Worm (Caenorhabditis elegans) whole organism, L4 larva: ENCODE measurements around the gene Y69E1A.4.

Source experiments
- F37D6.2 ChIP-seq: sonication (generic microtip); optimal IDR thresholded peaks from 2 replicates; lab custom pipeline; 2016; ENCODE audit warnings: mild to moderate bottlenecking, missing genetic modification characterization, missing compliant biosample characterization
- R02D3.7 ChIP-seq: fragments of 150-350 bp; sonication (generic microtip); optimal IDR thresholded peaks from 3 replicates; lab custom pipeline; 2014; ENCODE audit warnings: missing biosample characterization, missing genetic modification characterization
- T20F7.1 ChIP-seq: fragments of 200-800 bp; sonication (Bioruptor generic); optimal IDR thresholded peaks from 2 replicates; lab custom pipeline; 2018; ENCODE audit warnings: mild to moderate bottlenecking, missing genetic modification characterization, missing compliant biosample characterization
- T26A8.4 ChIP-seq: fragments of 200-800 bp; sonication (Bioruptor generic); IDR thresholded peaks from 2 replicates; pipeline ENCODE4 v1.3.6; 2022; ENCODE audit warnings: missing genetic modification characterization, missing compliant biosample characterization
- ZK337.2 ChIP-seq: fragments of 200-800 bp; sonication (Bioruptor generic); IDR thresholded peaks from 2 replicates; pipeline ENCODE4 v1.3.6; 2022; ENCODE audit warnings: missing genetic modification reagents, missing genetic modification characterization, missing compliant biosample characterization
- ZK546.5 ChIP-seq, 2 experiments: sonication (generic microtip); optimal IDR thresholded peaks; 2 replicates each; lab custom pipeline; 2017; ENCODE audit warnings: missing biosample characterization in 2 of 2, missing genetic modification characterization in 2 of 2
- aha-1 ChIP-seq: fragments of 150-350 bp; peaks from one replicate; lab custom pipeline; 2014; ENCODE audit warnings: missing biosample characterization, missing genetic modification characterization
- arid-1 ChIP-seq: fragments of 200-800 bp; sonication (Bioruptor generic); conservative IDR thresholded peaks from 2 replicates; pipeline ENCODE4 v1.3.6; 2022; ENCODE audit warnings: missing genetic modification reagents, missing genetic modification characterization, missing compliant biosample characterization
- daf-16 ChIP-seq, 3 experiments: sonication (generic microtip); optimal IDR thresholded peaks; 2 replicates each; lab custom pipeline; 2016 to 2017; ENCODE audit warnings: missing genetic modification characterization in 3 of 3, missing genetic modification reagents in 3 of 3, mild to moderate bottlenecking in 2 of 3, missing compliant biosample characterization in 2 of 3, missing biosample characterization in 1 of 3, moderate library complexity in 1 of 3
- dpl-1 ChIP-seq: fragments of 150-350 bp; optimal IDR thresholded peaks from 2 replicates; lab custom pipeline; 2014; ENCODE audit warnings: missing biosample characterization, missing genetic modification reagents, missing genetic modification characterization
- egl-27 ChIP-seq: sonication (generic microtip); optimal IDR thresholded peaks from 3 replicates; lab custom pipeline; 2017; ENCODE audit warnings: missing biosample characterization, missing genetic modification reagents, missing genetic modification characterization
- egl-43 ChIP-seq: fragments of 200-800 bp; sonication (Bioruptor generic); IDR thresholded peaks from 2 replicates; pipeline ENCODE4 v1.3.6; 2022; ENCODE audit warnings: missing genetic modification reagents, missing genetic modification characterization, missing compliant biosample characterization
- hif-1 ChIP-seq, 2 experiments: sonication (generic microtip); optimal IDR thresholded peaks; 2 replicates each; lab custom pipeline; 2016 to 2017; ENCODE audit warnings: missing compliant biosample characterization in 2 of 2, missing genetic modification characterization in 2 of 2, missing genetic modification reagents in 2 of 2, missing genotype in 2 of 2, mild to moderate bottlenecking in 1 of 2
- hlh-30 ChIP-seq: sonication (generic microtip); optimal IDR thresholded peaks from 2 replicates; lab custom pipeline; 2017; ENCODE audit warnings: antibody characterized with exemption, mild to moderate bottlenecking, missing genetic modification characterization, missing compliant biosample characterization; ENCODE audit not compliant: insufficient read depth
- hmg-1.1 ChIP-seq: fragments of 200-800 bp; sonication (Bioruptor generic); IDR thresholded peaks from 2 replicates; pipeline ENCODE4 v1.3.6; 2022; ENCODE audit warnings: missing genetic modification reagents, missing genetic modification characterization, missing compliant biosample characterization
- lin-13 ChIP-seq: fragments of 150-350 bp; optimal IDR thresholded peaks from 2 replicates; lab custom pipeline; 2014; ENCODE audit warnings: missing biosample characterization, missing genetic modification reagents, missing genetic modification characterization
- lin-29 ChIP-seq: fragments of 200-800 bp; sonication (Bioruptor generic); IDR thresholded peaks from 2 replicates; pipeline ENCODE4 v1.3.6; 2022; ENCODE audit warnings: missing genetic modification reagents, missing genetic modification characterization, missing compliant biosample characterization
- lin-38 ChIP-seq: fragments of 200-800 bp; sonication (Bioruptor generic); IDR thresholded peaks from 2 replicates; pipeline ENCODE4 v1.3.6; 2022; ENCODE audit warnings: missing genetic modification reagents, missing genetic modification characterization, missing compliant biosample characterization
- madf-9 ChIP-seq: fragments of 200-800 bp; sonication (Bioruptor generic); conservative IDR thresholded peaks from 2 replicates; pipeline ENCODE4 v1.3.6; 2022; ENCODE audit warnings: missing genetic modification reagents, missing genetic modification characterization, missing compliant biosample characterization
- mdl-1 ChIP-seq, 2 experiments: fragments of 150-350 bp in 1 of 2; sonication (generic microtip) in 1 of 2; optimal IDR thresholded peaks; 2 replicates each; lab custom pipeline; 2014 to 2017; ENCODE audit warnings: missing biosample characterization in 2 of 2, missing genetic modification characterization in 2 of 2
- mdt-29 ChIP-seq: fragments of 200-800 bp; sonication (Bioruptor generic); IDR thresholded peaks from 2 replicates; pipeline ENCODE4 v1.3.6; 2022; ENCODE audit warnings: missing genetic modification reagents, missing genetic modification characterization, missing compliant biosample characterization
- mep-1 ChIP-seq: fragments of 150-350 bp; sonication (generic microtip); optimal IDR thresholded peaks from 3 replicates; lab custom pipeline; 2014; ENCODE audit warnings: missing biosample characterization, missing genetic modification characterization
- mes-2 ChIP-seq: sonication (generic microtip); optimal IDR thresholded peaks from 2 replicates; lab custom pipeline; 2016; ENCODE audit warnings: missing genotype, mild to moderate bottlenecking, missing genetic modification characterization, missing compliant biosample characterization; ENCODE audit not compliant: poor library complexity, severe bottlenecking
- mxl-3 ChIP-seq: fragments of 200-800 bp; sonication (Bioruptor generic); optimal IDR thresholded peaks from 2 replicates; lab custom pipeline; 2018; ENCODE audit warnings: mild to moderate bottlenecking, missing genetic modification characterization, missing compliant biosample characterization
- nhr-25 ChIP-seq: sonication (generic microtip); optimal IDR thresholded peaks from 2 replicates; lab custom pipeline; 2017; ENCODE audit warnings: missing genetic modification characterization, mild to moderate bottlenecking, missing compliant biosample characterization, antibody characterized with exemption, moderate library complexity, borderline replicate concordance; ENCODE audit not compliant: insufficient read depth
- nhr-28 ChIP-seq: fragments of 150-350 bp; optimal IDR thresholded peaks from 2 replicates; lab custom pipeline; 2014; ENCODE audit warnings: missing biosample characterization, missing genetic modification characterization
- nhr-41 ChIP-seq: fragments of 200-800 bp; sonication (Bioruptor generic); IDR thresholded peaks from 2 replicates; pipeline ENCODE4 v1.3.6; 2022; ENCODE audit warnings: missing genetic modification reagents, missing genetic modification characterization, missing compliant biosample characterization
- nhr-77 ChIP-seq: fragments of 150-350 bp; optimal IDR thresholded peaks from 2 replicates; lab custom pipeline; 2014; ENCODE audit warnings: missing biosample characterization, missing genetic modification characterization
- pha-4 ChIP-seq, 2 experiments: fragments of 150-350 bp in 1 of 2; fragments of 200-800 bp in 1 of 2; sonication (Bioruptor generic) in 1 of 2; IDR thresholded peaks in 1 of 2; optimal IDR thresholded peaks in 1 of 2; 2 replicates each; pipeline versions ENCODE4 v1.3.6 to Lab custom; 2014 to 2022; ENCODE audit warnings: missing genetic modification characterization in 2 of 2, missing genetic modification reagents in 2 of 2, missing biosample characterization in 1 of 2, missing compliant biosample characterization in 1 of 2
- set-16 ChIP-seq: fragments of 200-800 bp; sonication (Bioruptor generic); IDR thresholded peaks from 2 replicates; pipeline ENCODE4 v1.3.6; 2022; ENCODE audit warnings: missing genetic modification reagents, missing genetic modification characterization, missing compliant biosample characterization
- snpc-1.2 ChIP-seq: fragments of 200-800 bp; sonication (Bioruptor generic); IDR thresholded peaks from 2 replicates; pipeline ENCODE4 v1.3.6; 2022; ENCODE audit warnings: missing genetic modification reagents, missing genetic modification characterization, missing compliant biosample characterization
- snpc-4 ChIP-seq: fragments of 150-350 bp; optimal IDR thresholded peaks from 2 replicates; lab custom pipeline; 2014; ENCODE audit warnings: missing biosample characterization, missing genetic modification characterization
- spr-3 ChIP-seq: fragments of 200-800 bp; sonication (Bioruptor generic); optimal IDR thresholded peaks from 2 replicates; lab custom pipeline; 2018; ENCODE audit warnings: mild to moderate bottlenecking, missing genetic modification characterization, missing compliant biosample characterization
- tag-97 ChIP-seq: fragments of 200-800 bp; sonication (Bioruptor generic); IDR thresholded peaks from 2 replicates; pipeline ENCODE4 v1.3.6; 2022; ENCODE audit warnings: missing genetic modification characterization, missing compliant biosample characterization
- unc-130 ChIP-seq: sonication (generic microtip); optimal IDR thresholded peaks from 2 replicates; lab custom pipeline; 2016; ENCODE audit warnings: missing genetic modification reagents, missing genetic modification characterization, missing compliant biosample characterization
- zfp-3 ChIP-seq: fragments of 200-800 bp; sonication (Bioruptor generic); conservative IDR thresholded peaks from 2 replicates; pipeline ENCODE4 v1.3.6; 2022; ENCODE audit warnings: missing genetic modification reagents, missing genetic modification characterization, missing compliant biosample characterization
- ztf-7 ChIP-seq: fragments of 150-350 bp; optimal IDR thresholded peaks from 2 replicates; lab custom pipeline; 2014; ENCODE audit warnings: missing biosample characterization, missing genetic modification characterization

Gene Y69E1A.4

ce11 chrIV:10933062-10933552 is 21.9 kb upstream of the Y69E1A.4 start, which contains the start of the genes dnc-1 and lsm-7 (continued):
- TF ChIP-seq nhr-77 (tag; lab: Kevin White, UChicago) (peak; percentile 70), mes-2 (tag; lab: Kevin White, UChicago) (peak; percentile 80), daf-16 (GFP tag; optimal IDR thresholded peaks at IDR 0.05; lab: Kevin White, UChicago) (no peak), daf-16 (tag; optimal IDR thresholded peaks at IDR 0.05; lab: Kevin White, UChicago) (peak; percentile 82), snpc-1.2 (peak; percentile 55; the same call in 1 of the 2 replicates), mdl-1 (tag; optimal IDR thresholded peaks at IDR 0.05; lab: Kevin White, UChicago) (peak in 1 of 2 experiments; percentile 48), pha-4 (GFP tag; IDR thresholded peaks at IDR 0.05; lab: Robert Waterston, UW) (no peak; the same call in 1 of the 2 replicates), pha-4 (tag; optimal IDR thresholded peaks at IDR 0.05; lab: Kevin White, UChicago) (peak; percentile 15), T20F7.1 (GFP tag; lab: Kevin White, UChicago) (peak; percentile 66), lin-13 (peak; percentile 57), tag-97 (GFP tag; lab: Robert Waterston, UW) (no peak), egl-43 (GFP tag; lab: Robert Waterston, UW) (0 out of 2 replicates have a peak, but pooled peaks have one; percentile 35), nhr-28 (peak; percentile 59), T26A8.4 (GFP tag; lab: Robert Waterston, UW) (peak; percentile 39), spr-3 (no peak), egl-27 (tag; lab: Kevin White, UChicago) (no peak), ZK337.2 (GFP tag; lab: Robert Waterston, UW) (no peak), madf-9 (GFP tag; lab: Robert Waterston, UW) (peak; percentile 61), mdt-29 (GFP tag; lab: Robert Waterston, UW) (peak; percentile 25; the same call in 1 of the 2 replicates), aha-1 (tag; lab: Kevin White, UChicago) (no peak), unc-130 (GFP tag; lab: Kevin White, UChicago) (peak; percentile 6), hlh-30 (tag; lab: Kevin White, UChicago) (peak; percentile 75), lin-38 (peak; percentile 74), F37D6.2 (tag; lab: Kevin White, UChicago) (peak; percentile 5), zfp-3 (peak; percentile 81), ztf-7 (tag; lab: Kevin White, UChicago) (peak; percentile 5), nhr-25 (tag; lab: Kevin White, UChicago) (peak; percentile 2), nhr-41 (GFP tag; lab: Robert Waterston, UW) (no peak), ZK546.5 (tag; optimal IDR thresholded peaks at IDR 0.05; lab: Kevin White, UChicago) (no peak), hmg-1.1 (GFP tag; lab: Robert Waterston, UW) (peak; percentile 72), dpl-1 (GFP tag; lab: Kevin White, UChicago) (peak; percentile 76), mxl-3 (peak; percentile 8), lin-29 (GFP tag; lab: Robert Waterston, UW) (peak; percentile 7; the same call in 1 of the 2 replicates), R02D3.7 (tag; lab: Kevin White, UChicago) (no peak), set-16 (GFP tag; lab: Robert Waterston, UW) (no peak), snpc-4 (tag; lab: Kevin White, UChicago) (no peak), hif-1 (tag; optimal IDR thresholded peaks at IDR 0.05; lab: Kevin White, UChicago) (peak in 1 of 2 experiments; percentile 66), mep-1 (tag; lab: Kevin White, UChicago) (peak; percentile 88), arid-1 (no peak; the same call in 1 of the 2 replicates)
